Fruit fly (Drosophila melanogaster) whole organism, embryonic: Measurements from ENCODE around the gene CG3339.

Experiments used
- CG11247 ChIP-seq: fragments of 200-800 bp; sonication (Bioruptor generic); IDR thresholded peaks from 2 replicates; pipeline ENCODE4 v1.3.6; 2022; ENCODE audit warnings: missing biosample characterization, missing genetic modification characterization
- CG11504 ChIP-seq: fragments of 200-800 bp; sonication (Bioruptor generic); optimal IDR thresholded peaks from 3 replicates; lab custom pipeline; 2019; ENCODE audit warnings: missing biosample characterization, mild to moderate bottlenecking, missing genetic modification characterization, moderate library complexity
- CG13123 ChIP-seq: fragments of 200-800 bp; sonication (Bioruptor generic); optimal IDR thresholded peaks from 2 replicates; lab custom pipeline; 2016; ENCODE audit warnings: missing biosample characterization, missing genetic modification characterization
- CG13296 ChIP-seq: fragments of 200-800 bp; sonication (Bioruptor generic); optimal IDR thresholded peaks from 3 replicates; lab custom pipeline; 2018; ENCODE audit warnings: missing biosample characterization, mild to moderate bottlenecking, missing genetic modification characterization
- CG15073 ChIP-seq: fragments of 200-800 bp; sonication (Bioruptor generic); optimal IDR thresholded peaks from 2 replicates; lab custom pipeline; 2016; ENCODE audit warnings: missing biosample characterization, missing genetic modification characterization
- CG17359 ChIP-seq: fragments of 200-800 bp; sonication (Bioruptor generic); optimal IDR thresholded peaks from 3 replicates; lab custom pipeline; 2018; ENCODE audit warnings: missing biosample characterization, mild to moderate bottlenecking, missing genetic modification characterization, moderate library complexity
- CG31388 ChIP-seq: fragments of 200-800 bp; sonication (Bioruptor generic); optimal IDR thresholded peaks from 2 replicates; lab custom pipeline; 2016; ENCODE audit warnings: missing biosample characterization, missing genetic modification characterization
- CG42726 ChIP-seq: fragments of 200-800 bp; sonication (Bioruptor generic); IDR thresholded peaks from 2 replicates; pipeline ENCODE4 v1.3.6; 2022; ENCODE audit warnings: missing biosample characterization, missing genetic modification characterization; ENCODE audit not compliant: partially characterized antibody
- CG4282 ChIP-seq: fragments of 200-800 bp; sonication (Bioruptor generic); optimal IDR thresholded peaks from 2 replicates; lab custom pipeline; 2016; ENCODE audit warnings: missing biosample characterization, missing genetic modification characterization
- CG4617 ChIP-seq: fragments of 200-800 bp; sonication (Bioruptor generic); optimal IDR thresholded peaks from 3 replicates; lab custom pipeline; 2016; ENCODE audit warnings: missing biosample characterization, missing genetic modification characterization, borderline replicate concordance
- CG4707 ChIP-seq: fragments of 200-800 bp; sonication (Bioruptor generic); optimal IDR thresholded peaks from 2 replicates; lab custom pipeline; 2018; ENCODE audit warnings: missing biosample characterization, mild to moderate bottlenecking, missing genetic modification characterization, moderate library complexity
- CG7372 ChIP-seq: fragments of 200-800 bp; sonication (Bioruptor generic); IDR thresholded peaks from 2 replicates; pipeline ENCODE4 v1.3.6; 2022; ENCODE audit warnings: missing biosample characterization, missing genetic modification characterization
- CG8281 ChIP-seq: fragments of 200-800 bp; sonication (Bioruptor generic); optimal IDR thresholded peaks from 2 replicates; lab custom pipeline; 2018; ENCODE audit warnings: missing biosample characterization, mild to moderate bottlenecking, missing genetic modification characterization, moderate library complexity
- CG8478 ChIP-seq: fragments of >200 bp; optimal IDR thresholded peaks from 2 replicates; lab custom pipeline; 2018
- CG8924 ChIP-seq: fragments of 200-800 bp; optimal IDR thresholded peaks from 3 replicates; lab custom pipeline; 2019; ENCODE audit warnings: missing biosample characterization, mild to moderate bottlenecking, missing genetic modification characterization, moderate library complexity
- CHES-1-like ChIP-seq: fragments of 200-800 bp; sonication (Bioruptor generic); optimal IDR thresholded peaks from 2 replicates; lab custom pipeline; 2016; ENCODE audit warnings: missing biosample characterization, missing genetic modification characterization
- CrebB ChIP-seq: fragments of 200-800 bp; sonication (Bioruptor generic); optimal IDR thresholded peaks from 3 replicates; lab custom pipeline; 2018; ENCODE audit warnings: missing biosample characterization, mild to moderate bottlenecking, missing genetic modification characterization
- E2f1 ChIP-seq: fragments of 200-800 bp; sonication (Bioruptor generic); IDR thresholded peaks from 2 replicates; pipeline ENCODE4 v1.3.6; 2022; ENCODE audit warnings: missing biosample characterization, missing genetic modification characterization
- Eip74EF ChIP-seq, 2 experiments: fragments of 200-800 bp in 1 of 2; fragments of >200 bp in 1 of 2; sonication (Bioruptor generic) in 1 of 2; optimal IDR thresholded peaks; 2 replicates each; lab custom pipeline; 2017 to 2019; ENCODE audit warnings: missing biosample characterization in 2 of 2, missing genetic modification characterization in 2 of 2, mild to moderate bottlenecking in 1 of 2, moderate library complexity in 1 of 2
- Fer2 ChIP-seq: fragments of 200-800 bp; sonication (Bioruptor generic); optimal IDR thresholded peaks from 2 replicates; lab custom pipeline; 2018; ENCODE audit warnings: missing biosample characterization, mild to moderate bottlenecking, missing genetic modification characterization, moderate library complexity
- Kr ChIP-seq: fragments of 200-800 bp; sonication (Bioruptor generic); optimal IDR thresholded peaks from 2 replicates; lab custom pipeline; 2017; ENCODE audit warnings: missing biosample characterization, mild to moderate bottlenecking, missing genetic modification characterization
- MBD-R2 ChIP-seq: fragments of 200-800 bp; sonication (Bioruptor generic); IDR thresholded peaks from 2 replicates; pipeline ENCODE4 v1.3.6; 2022; ENCODE audit warnings: missing biosample characterization, missing genetic modification characterization
- Nf-YC ChIP-seq: fragments of 200-800 bp; optimal IDR thresholded peaks from 3 replicates; lab custom pipeline; 2019; ENCODE audit warnings: missing biosample characterization, mild to moderate bottlenecking, missing genetic modification characterization, moderate library complexity
- Ravus ChIP-seq: fragments of 200-800 bp; sonication (Bioruptor generic); IDR thresholded peaks from 2 replicates; pipeline ENCODE4 v1.3.6; 2022; ENCODE audit warnings: missing biosample characterization, missing genetic modification characterization
- Rfx ChIP-seq: fragments of 200-800 bp; sonication (Bioruptor generic); IDR thresholded peaks from 2 replicates; pipeline ENCODE4 v1.3.6; 2022; ENCODE audit warnings: missing biosample characterization, missing genetic modification characterization
- Sin3A ChIP-seq: fragments of >200 bp; optimal IDR thresholded peaks from 2 replicates; lab custom pipeline; 2018
- Taf1 ChIP-seq: fragments of 200-800 bp; sonication (Bioruptor generic); IDR thresholded peaks from 2 replicates; pipeline ENCODE4 v1.3.6; 2022; ENCODE audit warnings: missing biosample characterization, missing genetic modification characterization
- amos ChIP-seq: fragments of 200-800 bp; sonication (Bioruptor generic); IDR thresholded peaks from 2 replicates; pipeline ENCODE4 v1.3.6; 2022; ENCODE audit warnings: missing biosample characterization, missing genetic modification characterization; ENCODE audit not compliant: partially characterized antibody
- bowl ChIP-seq: fragments of 200-800 bp; sonication (Bioruptor generic); IDR thresholded peaks from 2 replicates; pipeline ENCODE4 v1.3.6; 2022; ENCODE audit warnings: missing biosample characterization, missing genetic modification characterization
- chm ChIP-seq: fragments of 200-800 bp; sonication (Bioruptor generic); IDR thresholded peaks from 2 replicates; pipeline ENCODE4 v1.3.6; 2022; ENCODE audit warnings: missing biosample characterization, missing genetic modification characterization
- crol ChIP-seq: fragments of 200-800 bp; sonication (Bioruptor generic); IDR thresholded peaks from 2 replicates; pipeline ENCODE4 v1.3.6; 2022; ENCODE audit warnings: missing biosample characterization, missing genetic modification characterization
- dysf ChIP-seq: fragments of 200-800 bp; sonication (Bioruptor generic); IDR thresholded peaks from 3 replicates; pipeline ENCODE4 v1.3.6; 2022; ENCODE audit warnings: missing biosample characterization, missing genetic modification characterization
- ems ChIP-seq: fragments of 200-800 bp; sonication (Bioruptor generic); optimal IDR thresholded peaks from 3 replicates; lab custom pipeline; 2016; ENCODE audit warnings: missing biosample characterization, missing genetic modification characterization
- gce ChIP-seq: fragments of 200-800 bp; sonication (Bioruptor generic); IDR thresholded peaks from 3 replicates; pipeline ENCODE4 v1.3.6; 2022; ENCODE audit warnings: missing biosample characterization, missing genetic modification characterization
- mld ChIP-seq: fragments of 200-800 bp; sonication (Bioruptor generic); IDR thresholded peaks from 3 replicates; pipeline ENCODE4 v1.3.6; 2022; ENCODE audit warnings: missing biosample characterization, missing genetic modification characterization; ENCODE audit not compliant: partially characterized antibody
- pb ChIP-seq: fragments of 200-800 bp; sonication (Bioruptor generic); optimal IDR thresholded peaks from 3 replicates; lab custom pipeline; 2016; ENCODE audit warnings: missing biosample characterization, missing genetic modification characterization
- psq ChIP-seq: fragments of 200-800 bp; sonication (Bioruptor generic); optimal IDR thresholded peaks from 2 replicates; lab custom pipeline; 2017; ENCODE audit warnings: missing biosample characterization, missing genetic modification characterization
- pzg ChIP-seq: fragments of 200-800 bp; sonication (Bioruptor generic); optimal IDR thresholded peaks from 3 replicates; lab custom pipeline; 2018; ENCODE audit warnings: missing biosample characterization, mild to moderate bottlenecking, missing genetic modification characterization, moderate library complexity
- salm ChIP-seq: fragments of 200-800 bp; sonication (Bioruptor generic); optimal IDR thresholded peaks from 2 replicates; lab custom pipeline; 2018; ENCODE audit warnings: missing biosample characterization, mild to moderate bottlenecking, missing genetic modification characterization
- sens ChIP-seq: fragments of 200-800 bp; sonication (Bioruptor generic); peaks from one replicate; lab custom pipeline; 2016; ENCODE audit warnings: missing biosample characterization, missing genetic modification characterization
- ssp ChIP-seq: fragments of 200-800 bp; sonication (Bioruptor generic); IDR thresholded peaks from 2 replicates; pipeline ENCODE4 v1.3.6; 2022; ENCODE audit warnings: missing biosample characterization, missing genetic modification characterization
- tll ChIP-seq, 2 experiments: fragments of 200-800 bp in 1 of 2; fragments of >200 bp in 1 of 2; sonication (Bioruptor generic) in 1 of 2; optimal IDR thresholded peaks; 2 replicates each; lab custom pipeline; 2017 to 2019; ENCODE audit warnings: missing biosample characterization in 2 of 2, missing genetic modification characterization in 2 of 2, mild to moderate bottlenecking in 1 of 2, moderate library complexity in 1 of 2
- ttk ChIP-seq: fragments of 200-800 bp; sonication (Bioruptor generic); IDR thresholded peaks from 2 replicates; pipeline ENCODE4 v2.1.2; 2022; ENCODE audit warnings: missing biosample characterization, missing genetic modification characterization
- tup ChIP-seq: fragments of 200-800 bp; sonication (Bioruptor generic); optimal IDR thresholded peaks from 2 replicates; lab custom pipeline; 2016; ENCODE audit warnings: missing biosample characterization, mild to moderate bottlenecking, missing genetic modification characterization, moderate library complexity
- wdn ChIP-seq: fragments of 200-800 bp; sonication (Bioruptor generic); IDR thresholded peaks from 2 replicates; pipeline ENCODE4 v1.3.6; 2022; ENCODE audit warnings: missing biosample characterization, missing genetic modification characterization
- wek ChIP-seq: fragments of 200-800 bp; sonication (Bioruptor generic); optimal IDR thresholded peaks from 3 replicates; lab custom pipeline; 2018; ENCODE audit warnings: missing biosample characterization, mild to moderate bottlenecking, missing genetic modification characterization, moderate library complexity
- zen2 ChIP-seq: fragments of 200-800 bp; sonication (Bioruptor generic); IDR thresholded peaks from 3 replicates; pipeline ENCODE4 v1.3.6; 2022; ENCODE audit warnings: missing biosample characterization, missing genetic modification characterization; ENCODE audit not compliant: partially characterized antibody
- zfh1 ChIP-seq: fragments of 200-800 bp; sonication (Bioruptor generic); IDR thresholded peaks from 3 replicates; pipeline ENCODE4 v1.3.6; 2022; ENCODE audit warnings: missing biosample characterization, missing genetic modification characterization

The CG3339 gene

DNA sequence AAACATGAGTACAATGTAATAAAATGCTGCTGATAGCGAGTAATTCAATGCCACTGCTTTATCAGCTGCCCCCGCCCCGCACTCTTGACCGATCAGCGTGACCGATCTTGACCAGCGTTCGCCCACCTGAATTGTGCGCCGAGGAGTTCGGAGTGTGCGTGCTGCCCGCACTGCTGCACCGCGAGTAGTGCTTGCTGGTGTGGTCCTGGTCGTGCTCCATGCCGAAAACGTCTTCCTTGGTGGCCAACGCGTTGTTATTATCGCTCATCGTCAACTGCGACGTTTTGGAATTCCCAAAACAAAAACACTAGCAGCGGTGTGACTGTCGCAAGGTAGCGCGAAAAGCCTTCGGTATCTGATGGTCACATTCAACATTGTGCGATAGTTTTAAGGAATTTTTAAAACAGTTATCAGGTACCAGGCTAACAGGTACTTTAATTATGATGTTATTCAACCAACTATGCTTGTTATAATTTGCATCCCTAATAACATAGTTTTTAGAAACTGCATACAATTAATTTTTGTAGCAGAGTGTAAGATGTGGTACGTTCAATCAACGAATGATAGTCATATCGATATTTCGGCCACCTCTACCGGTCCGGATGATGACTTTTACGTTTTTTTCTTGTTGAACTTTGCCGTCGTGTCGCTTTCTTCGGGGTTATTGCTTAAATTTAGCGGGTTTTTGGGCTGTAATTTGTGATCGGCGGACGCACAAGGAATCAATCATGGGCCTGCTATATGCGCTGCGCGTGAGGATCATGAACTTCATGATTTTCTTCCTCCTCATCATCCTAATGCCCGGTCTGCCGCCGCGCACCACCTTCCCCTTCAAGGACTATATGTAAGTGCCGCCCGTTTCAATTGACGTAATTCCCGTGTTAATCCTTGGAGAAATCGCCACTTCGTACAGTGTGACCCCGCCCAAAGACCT is 33.7 kb downstream of the CG3339 start, which contains the start of the genes bigmax and Hmu (continued):
- TF ChIP-seq CG13123 (GFP tag; lab: Kevin White, UChicago): peak; percentile 82
- no peak for TF ChIP-seq CG8478 (lab: Kevin White, UChicago)
- TF ChIP-seq Eip74EF (GFP tag; optimal IDR thresholded peaks at IDR 0.05; lab: Kevin White, UChicago): peak in 1 of 2 experiments; percentile 49
- TF ChIP-seq tll (GFP tag; optimal IDR thresholded peaks at IDR 0.05; lab: Kevin White, UChicago): peak; percentile 86 to 90
- peak; percentile 59; the same call in 1 of the 3 replicates for TF ChIP-seq gce (GFP tag; lab: Robert Waterston, UW)
- TF ChIP-seq ssp (GFP tag; lab: Robert Waterston, UW): peak; percentile 81
- TF ChIP-seq CHES-1-like (GFP tag; lab: Kevin White, UChicago): peak; percentile 92
- TF ChIP-seq chm (GFP tag; lab: Robert Waterston, UW): peak; percentile 81
- TF ChIP-seq CG7372 (GFP tag; lab: Robert Waterston, UW): peak; percentile 81
- peak; percentile 87 for TF ChIP-seq amos
- TF ChIP-seq pzg (GFP tag; lab: Kevin White, UChicago): peak; percentile 96
- peak; percentile 86 for TF ChIP-seq ttk
- peak; percentile 81 for TF ChIP-seq CG17359 (tag; lab: Kevin White, UChicago)
- TF ChIP-seq CrebB (tag; lab: Kevin White, UChicago): peak; percentile 69
- TF ChIP-seq zen2 (GFP tag; lab: Robert Waterston, UW): peak; percentile 81; the same call in 2 of the 3 replicates
- TF ChIP-seq wdn (GFP tag; lab: Robert Waterston, UW): peak; percentile 79
- peak; percentile 80 for TF ChIP-seq CG8924 (tag; lab: Kevin White, UChicago)
- TF ChIP-seq Rfx: peak; percentile 90
- TF ChIP-seq salm: peak; percentile 51
- peak; percentile 88 for TF ChIP-seq Sin3A (lab: Kevin White, UChicago)
- TF ChIP-seq dysf: peak; percentile 84
- TF ChIP-seq E2f1: peak; percentile 78
- 0 out of 2 replicates have a peak, but pooled peaks have one; percentile 20 for TF ChIP-seq bowl (GFP tag; lab: Robert Waterston, UW)
- TF ChIP-seq ems (GFP tag; lab: Kevin White, UChicago): peak; percentile 84
- 0 out of 2 replicates have a peak, but pooled peaks have one; percentile 10 for TF ChIP-seq Ravus
- TF ChIP-seq CG4617 (GFP tag; lab: Kevin White, UChicago): peak; percentile 85
- no peak for TF ChIP-seq CG15073 (GFP tag; lab: Kevin White, UChicago)
- TF ChIP-seq CG8281 (tag; lab: Kevin White, UChicago): peak; percentile 21
- peak; percentile 80 for TF ChIP-seq CG11504 (tag; lab: Kevin White, UChicago)
- TF ChIP-seq CG13296: peak; percentile 74
- peak; percentile 88; the same call in 1 of the 2 replicates for TF ChIP-seq MBD-R2 (GFP tag; lab: Robert Waterston, UW)
- TF ChIP-seq psq (GFP tag; lab: Kevin White, UChicago): peak; percentile 43
- TF ChIP-seq wek: peak; percentile 13
- TF ChIP-seq mld (GFP tag; lab: Robert Waterston, UW): peak; percentile 58; the same call in 1 of the 3 replicates
- peak; percentile 63 for TF ChIP-seq pb (GFP tag; lab: Kevin White, UChicago)
- no peak for TF ChIP-seq Kr
- TF ChIP-seq CG31388 (GFP tag; lab: Kevin White, UChicago): peak; percentile 69
- peak; percentile 94 for TF ChIP-seq sens
- TF ChIP-seq CG4282: peak; percentile 78
- TF ChIP-seq Taf1: peak; percentile 76
- peak; percentile 55; the same call in 1 of the 2 replicates for TF ChIP-seq CG42726 (GFP tag; lab: Robert Waterston, UW)
- peak; percentile 16 for TF ChIP-seq tup (GFP tag; lab: Kevin White, UChicago)
- peak; percentile 87 for TF ChIP-seq crol (GFP tag; lab: Robert Waterston, UW)
- peak; percentile 70 for TF ChIP-seq Nf-YC (tag; lab: Kevin White, UChicago)
- peak; percentile 81 for TF ChIP-seq zfh1
- no peak for TF ChIP-seq CG4707 (GFP tag; lab: Kevin White, UChicago)
- TF ChIP-seq CG11247: peak; percentile 80
- TF ChIP-seq Fer2: peak; percentile 71
